Worm (Caenorhabditis elegans): ENCODE measurements around the gene C26B9.1.

C26B9.1 gene

DNA sequence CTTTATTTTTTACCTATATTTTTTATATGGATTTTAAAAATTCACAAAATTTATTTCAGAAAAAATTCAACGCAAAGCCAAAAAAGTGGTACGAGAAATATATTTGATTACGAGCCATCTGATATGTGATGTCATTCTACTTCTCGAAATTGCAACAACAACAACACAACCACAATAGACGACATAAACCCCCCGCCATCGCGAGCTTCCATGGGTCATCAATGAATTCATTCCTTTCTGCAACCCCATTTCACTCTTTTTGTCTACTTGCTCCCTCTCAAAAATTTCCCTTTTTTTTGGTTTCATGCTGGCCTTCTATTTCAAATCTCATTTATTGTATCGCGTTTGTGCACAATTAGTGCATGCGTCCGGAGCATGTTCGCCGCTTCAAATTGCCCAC lies 3.5 kb downstream of the C26B9.1 start:
- TF ChIP-seq unc-62 (GFP tag; optimal IDR thresholded peaks at IDR 0.05): no peak

DNA sequence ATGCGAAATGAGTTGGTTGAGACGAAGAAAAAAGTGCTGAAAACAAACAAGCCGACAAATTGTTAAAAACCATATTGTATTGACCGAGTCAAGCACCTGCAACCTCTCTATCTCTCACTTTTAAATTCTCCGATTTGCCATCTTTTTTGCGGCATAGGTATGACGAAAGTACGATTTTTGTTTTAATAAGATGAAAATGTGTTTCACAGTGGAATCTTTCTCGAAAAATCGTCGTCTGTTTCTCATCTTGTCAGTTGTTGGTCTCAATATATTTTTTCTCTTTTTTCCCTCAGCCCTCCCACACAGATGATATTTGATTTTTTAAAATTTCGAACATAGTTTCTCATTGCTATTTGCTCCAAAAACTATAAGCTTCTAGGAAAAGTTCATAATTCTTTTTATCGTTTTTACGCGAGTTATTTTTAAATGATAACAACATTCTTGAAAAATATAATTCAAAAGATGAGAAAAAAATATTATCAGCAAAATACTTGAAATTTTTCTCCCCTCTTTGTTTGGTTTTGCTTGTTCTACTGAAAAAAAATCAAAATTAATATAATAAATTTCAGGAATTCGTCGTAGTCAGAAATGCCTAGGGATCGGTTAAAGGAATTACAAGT lies 4.3 kb downstream of the C26B9.1 start, which contains the start of gene syx-3:
syx-3 (plus strand) TSS at position 570 of the 620 bp plus-strand sequence.
- no peak for TF ChIP-seq unc-62 (GFP tag; optimal IDR thresholded peaks at IDR 0.05)

DNA sequence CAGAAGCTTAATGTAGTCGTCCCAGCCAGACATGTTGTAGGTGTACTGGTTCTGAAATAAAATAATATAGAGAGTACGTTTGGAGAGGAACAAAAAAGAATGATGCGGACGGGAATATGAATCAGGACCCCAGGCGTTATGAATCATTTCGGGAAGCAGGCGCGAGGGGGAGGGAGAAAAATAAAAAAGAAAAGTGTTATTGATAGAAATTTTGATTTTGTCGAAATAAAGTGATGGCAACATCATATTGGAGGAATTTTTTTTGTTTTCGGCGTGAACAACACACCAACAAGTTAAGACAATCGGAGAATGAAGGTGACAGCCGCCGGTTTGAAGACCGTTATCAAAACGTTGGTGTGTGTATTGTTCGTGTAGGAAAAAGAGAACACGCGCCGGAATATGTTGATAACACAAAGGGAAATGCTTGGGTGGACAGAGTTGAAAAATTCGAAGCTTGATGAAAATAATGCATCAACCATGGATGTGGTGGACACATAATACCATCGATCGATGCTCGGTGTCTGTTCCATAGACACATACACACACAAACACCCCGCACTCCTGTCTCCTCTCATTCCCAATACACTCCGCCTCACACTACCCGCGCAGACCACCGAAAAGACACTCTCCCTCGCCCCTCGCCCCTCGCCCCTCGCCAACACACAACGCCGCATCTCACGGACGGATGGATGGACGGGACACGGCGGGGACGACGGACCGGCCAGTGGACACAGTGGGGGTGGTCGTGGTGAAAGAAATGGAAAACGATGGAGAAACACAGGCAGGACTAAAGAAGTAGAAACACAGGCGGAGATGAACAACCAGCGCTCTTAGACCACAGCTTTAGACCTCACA lies 9.9 kb downstream of the C26B9.1 start, which contains the start of gene pfn-2:
pfn-2 (minus strand) TSS at position 51 of the 855 bp plus-strand sequence.
- TF ChIP-seq unc-62 (GFP tag; optimal IDR thresholded peaks at IDR 0.05): no peak

DNA sequence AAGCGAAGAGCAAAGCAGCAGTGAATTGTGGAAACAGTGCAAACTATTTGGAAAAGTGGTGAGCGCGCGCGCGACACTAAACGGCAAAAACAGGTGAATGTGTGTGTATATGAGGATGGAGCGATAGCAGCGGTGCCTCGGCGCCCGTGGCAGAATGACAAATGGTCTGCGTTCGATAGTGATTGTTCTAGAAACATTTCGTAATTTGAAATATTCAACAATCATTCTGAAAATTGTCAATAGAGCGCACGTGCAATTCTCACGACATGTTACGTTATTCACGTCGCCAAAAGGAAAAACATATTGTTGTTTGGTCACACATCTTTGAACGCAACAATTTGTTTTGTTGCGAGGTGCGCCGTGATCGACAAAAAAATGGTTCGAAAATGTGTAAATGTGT lies 10.9 kb downstream of the C26B9.1 start:
- TF ChIP-seq unc-62 (GFP tag; optimal IDR thresholded peaks at IDR 0.05): no peak

DNA sequence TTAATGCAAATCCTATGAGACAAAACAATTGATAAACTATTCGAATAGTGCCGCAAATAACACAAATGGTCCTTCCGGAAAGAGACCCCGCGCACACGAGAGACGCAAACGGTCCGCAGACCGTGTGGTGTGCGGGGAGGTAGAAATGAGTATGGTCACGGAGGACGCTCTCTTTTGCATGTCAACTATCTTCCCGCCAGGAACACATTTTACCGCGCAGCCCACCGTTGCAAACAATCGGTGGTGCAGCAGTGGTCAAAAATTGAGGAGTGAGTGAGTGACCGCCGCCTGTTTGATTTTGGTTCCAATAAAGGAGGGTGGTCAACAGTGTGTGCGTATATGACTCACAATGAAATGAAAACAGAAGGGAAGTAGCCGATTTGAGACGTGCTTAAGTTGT lies 16.3 kb downstream of the C26B9.1 start:
- TF ChIP-seq unc-62 (GFP tag; optimal IDR thresholded peaks at IDR 0.05): no peak

ce11 chrX:5364222-5364621 lies 19.8 kb downstream of the C26B9.1 start, which contains the start of gene chtl-1:
chtl-1 (minus strand) TSS chrX:5364322.
- TF ChIP-seq unc-62 (GFP tag; optimal IDR thresholded peaks at IDR 0.05): no peak

ce11 chrX:5365437-5365836 lies 21.1 kb downstream of the C26B9.1 start, which contains the start of gene F35C8.5:
F35C8.5 (plus strand) TSS chrX:5365813.
- TF ChIP-seq unc-62 (GFP tag; optimal IDR thresholded peaks at IDR 0.05): no peak

- no peak for TF ChIP-seq unc-62 (GFP tag; optimal IDR thresholded peaks at IDR 0.05)
These were observed 22.2 kb downstream of the C26B9.1 start for ce11 chrX:5366613-5367012.

DNA sequence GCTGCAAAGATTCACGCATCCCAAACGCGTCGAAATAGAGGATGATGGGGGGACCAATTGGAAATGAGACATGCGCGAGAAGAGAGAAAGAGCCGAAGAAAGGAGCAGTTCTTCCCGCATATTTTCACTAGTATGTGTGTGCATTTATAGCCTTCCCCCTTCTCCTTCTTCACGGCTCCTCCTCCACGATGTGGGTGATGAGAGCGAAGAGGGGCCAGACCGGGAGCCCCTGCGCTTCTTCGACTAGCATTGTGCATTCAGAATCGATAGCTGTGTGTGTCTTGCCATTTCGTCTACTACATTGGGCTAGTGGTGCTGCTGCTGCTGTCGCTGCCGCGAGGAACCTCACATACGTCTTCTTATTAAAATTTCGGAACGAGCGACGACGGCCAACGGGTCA lies 23.8 kb downstream of the C26B9.1 start, which contains the start of gene jkk-1:
jkk-1 (plus strand) TSS at position 249 of the 400 bp plus-strand sequence.
- TF ChIP-seq unc-62 (GFP tag; optimal IDR thresholded peaks at IDR 0.05): no peak

DNA sequence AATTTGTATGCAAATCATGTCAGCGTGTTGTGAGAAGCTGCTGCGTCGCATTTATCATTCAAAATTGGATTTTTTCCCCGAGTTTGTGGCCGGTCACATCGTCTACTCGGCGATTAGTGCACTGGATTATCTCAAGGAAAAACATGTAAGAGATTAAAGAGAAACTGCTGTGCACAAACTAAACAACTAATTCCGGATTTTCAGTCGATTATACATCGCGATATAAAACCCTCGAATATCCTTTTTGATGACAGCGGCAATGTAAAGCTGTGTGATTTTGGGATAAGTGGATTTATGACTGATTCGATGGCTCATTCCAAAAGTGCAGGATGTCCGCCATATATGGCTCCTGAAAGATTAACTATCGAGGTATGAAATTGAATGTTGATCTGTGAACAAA lies 26.2 kb downstream of the C26B9.1 start:
- no peak for TF ChIP-seq unc-62 (GFP tag; optimal IDR thresholded peaks at IDR 0.05)

DNA sequence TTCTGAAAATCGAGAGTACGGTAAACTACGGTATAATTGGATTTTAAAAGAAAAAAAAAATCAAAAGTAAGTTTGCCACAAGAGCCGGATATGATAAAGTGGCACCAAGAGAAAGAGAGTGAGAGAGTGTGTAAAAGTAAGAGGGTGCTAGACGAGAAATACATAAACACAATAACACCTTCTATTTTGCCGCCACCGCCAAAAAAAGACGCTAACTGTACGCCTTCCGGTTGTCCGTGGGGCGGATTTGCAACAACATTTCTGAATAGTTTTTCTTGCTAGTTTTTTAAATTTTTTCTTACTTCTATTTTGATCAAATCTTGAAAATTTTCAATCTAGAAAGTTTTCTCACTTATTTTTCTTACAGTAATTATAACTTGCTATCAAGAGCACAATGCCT lies 28.3 kb downstream of the C26B9.1 start, which contains the start of gene F35C8.8:
F35C8.8 (minus strand) TSS at position 2 of the 400 bp plus-strand sequence.
- no peak for TF ChIP-seq unc-62 (GFP tag; optimal IDR thresholded peaks at IDR 0.05)

DNA sequence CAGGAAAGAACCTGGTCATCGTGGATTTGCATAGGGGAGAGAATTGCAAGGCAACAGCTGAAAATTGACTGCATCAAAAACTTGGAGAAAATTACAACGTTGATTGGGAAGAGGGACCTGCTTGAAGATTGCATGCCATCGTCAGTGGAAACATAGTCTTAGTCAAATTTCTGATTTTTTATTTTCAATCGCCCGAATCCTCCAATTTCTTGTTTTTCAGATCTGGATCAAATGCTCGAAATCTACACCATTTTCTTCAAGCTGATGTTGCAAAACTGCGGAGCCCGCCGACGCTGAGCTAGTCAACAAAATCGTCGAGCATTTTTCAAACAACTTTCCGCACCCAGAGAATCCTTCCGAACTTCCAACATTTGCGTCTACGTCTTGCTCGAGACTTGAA lies 29.2 kb downstream of the C26B9.1 start:
- TF ChIP-seq unc-62 (GFP tag; optimal IDR thresholded peaks at IDR 0.05): no peak

ce11 chrX:5374742-5375141 lies 30.4 kb downstream of the C26B9.1 start, which contains the start of gene sek-4:
sek-4 (plus strand) TSS chrX:5375059.
- no peak for TF ChIP-seq unc-62 (GFP tag; optimal IDR thresholded peaks at IDR 0.05)

- TF ChIP-seq unc-62 (GFP tag; optimal IDR thresholded peaks at IDR 0.05): no peak
These were observed 32.9 kb downstream of the C26B9.1 start, which contains the start of gene sek-5 for ce11 chrX:5377307-5377706. sek-5 (plus strand) TSS chrX:5377607.

ce11 chrX:5382778-5383177 lies 38.4 kb downstream of the C26B9.1 start:
- TF ChIP-seq unc-62 (GFP tag; optimal IDR thresholded peaks at IDR 0.05): no peak

DNA sequence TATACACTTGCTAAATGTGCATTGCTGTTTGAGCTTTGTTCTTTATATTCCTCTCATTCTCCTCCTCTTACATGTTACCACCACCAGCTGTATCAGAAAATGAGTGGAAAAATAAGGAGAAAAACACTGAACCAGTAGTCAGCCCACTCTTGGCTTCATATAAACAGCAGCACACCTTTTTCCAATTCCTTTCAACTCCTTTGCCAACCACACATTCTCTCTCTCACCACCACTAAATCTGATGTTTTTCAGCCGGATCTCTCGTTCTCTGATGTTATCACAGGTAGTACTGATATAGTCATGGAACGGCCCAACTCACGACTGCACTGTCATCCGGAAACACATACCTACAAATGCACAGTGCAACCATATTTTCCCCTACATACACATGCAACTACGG lies 42.2 kb downstream of the C26B9.1 start, which contains the start of gene kcnl-3:
kcnl-3 (plus strand) TSS at position 301 of the 400 bp plus-strand sequence.
- TF ChIP-seq unc-62 (GFP tag; optimal IDR thresholded peaks at IDR 0.05): no peak

All from whole organism, dauer.